Worm (Caenorhabditis elegans): ENCODE measurements around the gene ncs-1.

The ncs-1 gene

ce11 chrX:980252-981009 is 17.4 kb upstream of the ncs-1 start, which contains the start of gene C44C1.1 (continued):
- TF ChIP-seq nhr-76 (tag; optimal IDR thresholded peaks at IDR 0.05), result no peak
- TF ChIP-seq nhr-47 (tag; optimal IDR thresholded peaks at IDR 0.05), result peak; percentile 59
- no peak for TF ChIP-seq pqm-1 (tag; optimal IDR thresholded peaks at IDR 0.05)
- TF ChIP-seq mab-9 (GFP tag; IDR thresholded peaks at IDR 0.05), result no peak
- peak; percentile 17 for TF ChIP-seq skn-1 (tag; optimal IDR thresholded peaks at IDR 0.05)
- peak; percentile 66 for TF ChIP-seq fkh-8 (tag; optimal IDR thresholded peaks at IDR 0.05)
- peak in 1 of 2 experiments; percentile 4 for TF ChIP-seq lsy-2 (tag; optimal IDR thresholded peaks at IDR 0.05)
- no peak for TF ChIP-seq vab-15 (tag; optimal IDR thresholded peaks at IDR 0.05)
- TF ChIP-seq hpl-2 (GFP tag; optimal IDR thresholded peaks at IDR 0.05), result no peak
- TF ChIP-seq fkh-10 (GFP tag; optimal IDR thresholded peaks at IDR 0.05), result no peak
- no peak for TF ChIP-seq tbx-2 (tag; optimal IDR thresholded peaks at IDR 0.05)
- no peak for TF ChIP-seq ceh-63 (GFP tag; optimal IDR thresholded peaks at IDR 0.05)
- TF ChIP-seq egl-27 (tag; optimal IDR thresholded peaks at IDR 0.05), result no peak
- no peak for TF ChIP-seq ceh-8 (GFP tag; optimal IDR thresholded peaks at IDR 0.05)
- TF ChIP-seq lin-14 (GFP tag; optimal IDR thresholded peaks at IDR 0.05), result peak; percentile 80
- no peak for TF ChIP-seq ztf-11 (tag; optimal IDR thresholded peaks at IDR 0.05)
- TF ChIP-seq lin-35 (GFP tag; optimal IDR thresholded peaks at IDR 0.05), result peak in 1 of 2 experiments; percentile 17
- TF ChIP-seq C04F5.9 (tag; optimal IDR thresholded peaks at IDR 0.05), result no peak
- TF ChIP-seq snu-23 (GFP tag; optimal IDR thresholded peaks at IDR 0.05), result peak; percentile 43
- no peak for TF ChIP-seq F16B12.6 (tag; optimal IDR thresholded peaks at IDR 0.05)
- no peak for TF ChIP-seq Y116A8C.19 (tag; optimal IDR thresholded peaks at IDR 0.05; ENCODE audit: borderline replicate concordance)
- peak; percentile 88 for TF ChIP-seq pag-3 (tag; optimal IDR thresholded peaks at IDR 0.05; ENCODE audit: borderline replicate concordance, insufficient read depth)
- no peak for TF ChIP-seq nhr-12 (tag; optimal IDR thresholded peaks at IDR 0.05)

- TF ChIP-seq elt-2 (tag; optimal IDR thresholded peaks at IDR 0.05) (peak; percentile 99), fkh-10 (GFP tag; optimal IDR thresholded peaks at IDR 0.05) (no peak), hpl-2 (GFP tag; optimal IDR thresholded peaks at IDR 0.05) (no peak), nhr-71 (tag; optimal IDR thresholded peaks at IDR 0.05) (peak; percentile 37), lsy-2 (tag; optimal IDR thresholded peaks at IDR 0.05) (peak in 1 of 2 experiments; percentile 20), snu-23 (GFP tag; optimal IDR thresholded peaks at IDR 0.05) (peak; percentile 35), mdl-1 (tag; optimal IDR thresholded peaks at IDR 0.05) (peak in 1 of 2 experiments; percentile 30), jun-1 (tag; optimal IDR thresholded peaks at IDR 0.05) (peak; percentile 63), ceh-88 (GFP tag; IDR thresholded peaks at IDR 0.05) (no peak), efl-1 (optimal IDR thresholded peaks at IDR 0.05) (no peak), efl-1 (GFP tag; optimal IDR thresholded peaks at IDR 0.05 in 1 of 2) (peak in 1 of 2 experiments; percentile 66), zip-4 (GFP tag; optimal IDR thresholded peaks at IDR 0.05) (no peak), nhr-19 (GFP tag; conservative IDR thresholded peaks at IDR 0.05) (peak; percentile 52), elt-3 (tag; optimal IDR thresholded peaks at IDR 0.05) (peak in 5 of 6 experiments; percentile 27 to 86 (median 35)), lin-35 (GFP tag; optimal IDR thresholded peaks at IDR 0.05) (peak in 1 of 2 experiments; percentile 64), nhr-12 (tag; optimal IDR thresholded peaks at IDR 0.05) (no peak), vab-15 (tag; optimal IDR thresholded peaks at IDR 0.05) (no peak), nhr-47 (tag; optimal IDR thresholded peaks at IDR 0.05) (no peak), nhr-20 (tag; optimal IDR thresholded peaks at IDR 0.05) (peak; percentile 40), nhr-85 (tag) (peak; percentile 78), nhr-90 (tag; optimal IDR thresholded peaks at IDR 0.05; ENCODE audit: poor library complexity) (peak; percentile 35), blmp-1 (tag; optimal IDR thresholded peaks at IDR 0.05) (peak; percentile 41), ztf-4 (tag; optimal IDR thresholded peaks at IDR 0.05) (no peak), lin-14 (GFP tag; optimal IDR thresholded peaks at IDR 0.05) (peak; percentile 39), pqm-1 (tag; optimal IDR thresholded peaks at IDR 0.05) (peak; percentile 93), tlp-1 (tag; optimal IDR thresholded peaks at IDR 0.05) (peak; percentile 64), lin-39 (tag; optimal IDR thresholded peaks at IDR 0.05) (no peak)
These were observed 15.1 kb upstream of the ncs-1 start, which contains the start of gene abhd-3.2 for ce11 chrX:977958-978686. Gene abhd-3.2, minus strand, starts transcription at chrX:978008.
